Worm (Caenorhabditis elegans): Measurements from ENCODE around the gene R01H2.8.

- TF ChIP-seq hlh-17 (GFP tag; optimal IDR thresholded peaks at IDR 0.05; ENCODE audit: borderline replicate concordance) (no peak), elt-2 (tag; optimal IDR thresholded peaks at IDR 0.05) (no peak), lin-39 (tag; optimal IDR thresholded peaks at IDR 0.05) (no peak), unc-98 (GFP tag; IDR thresholded peaks at IDR 0.05) (no peak), dsc-1 (tag; optimal IDR thresholded peaks at IDR 0.05) (no peak), skn-1 (tag; optimal IDR thresholded peaks at IDR 0.05) (no peak), nhr-12 (tag; optimal IDR thresholded peaks at IDR 0.05) (no peak), nhr-77 (tag; optimal IDR thresholded peaks at IDR 0.05) (no peak), ceh-82 (tag; optimal IDR thresholded peaks at IDR 0.05) (no peak), pqm-1 (tag; optimal IDR thresholded peaks at IDR 0.05) (no peak), tbx-2 (tag; optimal IDR thresholded peaks at IDR 0.05) (no peak), mep-1 (tag; optimal IDR thresholded peaks at IDR 0.05) (no peak), mdl-1 (tag; optimal IDR thresholded peaks at IDR 0.05) (no peak)
Measured at ce11 chrIII:7076386-7076785, 7.5 kb downstream of the R01H2.8 start, which contains the start of gene ZK418.13.
